Fruit fly (Drosophila melanogaster) whole organism, embryonic: Measurements from ENCODE around the gene spdo.

ENCODE experiments used
- ATbp ChIP-seq: fragments of 200-800 bp; sonication (Bioruptor generic); optimal IDR thresholded peaks from 2 replicates; lab custom pipeline; 2017; ENCODE audit warnings: missing biosample characterization, mild to moderate bottlenecking, missing genetic modification characterization, missing genetic modification reagents
- Atf3 ChIP-seq: fragments of 200-800 bp; sonication (Bioruptor generic); optimal IDR thresholded peaks from 3 replicates; lab custom pipeline; 2016; ENCODE audit warnings: missing biosample characterization, missing genetic modification characterization
- B-H2 ChIP-seq: fragments of 200-800 bp; sonication (Bioruptor generic); optimal IDR thresholded peaks from 2 replicates; lab custom pipeline; 2018; ENCODE audit warnings: missing biosample characterization, mild to moderate bottlenecking, missing genetic modification characterization
- Bdp1 ChIP-seq: fragments of 200-800 bp; sonication (Bioruptor generic); optimal IDR thresholded peaks from 3 replicates; lab custom pipeline; 2016; ENCODE audit warnings: missing biosample characterization, missing genetic modification characterization
- CG10321 ChIP-seq: fragments of 200-800 bp; sonication (Bioruptor generic); IDR thresholded peaks from 2 replicates; pipeline ENCODE4 v1.3.6; 2022; ENCODE audit warnings: missing biosample characterization, missing genetic modification characterization
- CG10979 ChIP-seq: fragments of 200-800 bp; sonication (Bioruptor generic); optimal IDR thresholded peaks from 2 replicates; lab custom pipeline; 2018; ENCODE audit warnings: missing biosample characterization, mild to moderate bottlenecking, missing genetic modification characterization, moderate library complexity
- CG11085 ChIP-seq: fragments of 200-800 bp; sonication (Bioruptor generic); IDR thresholded peaks from 2 replicates; pipeline ENCODE4 v1.3.6; 2022; ENCODE audit warnings: missing biosample characterization, missing genetic modification characterization
- CG11247 ChIP-seq: fragments of 200-800 bp; sonication (Bioruptor generic); IDR thresholded peaks from 2 replicates; pipeline ENCODE4 v1.3.6; 2022; ENCODE audit warnings: missing biosample characterization, missing genetic modification characterization
- CG11696 ChIP-seq: fragments of 200-800 bp; sonication (Bioruptor generic); IDR thresholded peaks from 2 replicates; pipeline ENCODE4 v1.3.6; 2022; ENCODE audit warnings: missing biosample characterization, missing genetic modification characterization
- CG12659 ChIP-seq: fragments of 200-800 bp; sonication (Bioruptor generic); optimal IDR thresholded peaks from 3 replicates; lab custom pipeline; 2017; ENCODE audit warnings: mild to moderate bottlenecking, missing biosample characterization, missing genetic modification reagents, missing genetic modification characterization
- CG13775 ChIP-seq: fragments of 200-800 bp; sonication (Bioruptor generic); optimal IDR thresholded peaks from 3 replicates; lab custom pipeline; 2017; ENCODE audit warnings: missing biosample characterization, mild to moderate bottlenecking, missing genetic modification characterization
- CG14965 ChIP-seq: fragments of 200-800 bp; sonication (Bioruptor generic); optimal IDR thresholded peaks from 2 replicates; lab custom pipeline; 2016; ENCODE audit warnings: missing biosample characterization, missing genetic modification characterization, borderline replicate concordance
- CG15269 ChIP-seq: fragments of 200-800 bp; sonication (Bioruptor generic); optimal IDR thresholded peaks from 2 replicates; lab custom pipeline; 2018; ENCODE audit warnings: missing biosample characterization, mild to moderate bottlenecking, missing genetic modification characterization, moderate library complexity
- CG17359 ChIP-seq: fragments of 200-800 bp; sonication (Bioruptor generic); optimal IDR thresholded peaks from 3 replicates; lab custom pipeline; 2018; ENCODE audit warnings: missing biosample characterization, mild to moderate bottlenecking, missing genetic modification characterization, moderate library complexity
- CG17385 ChIP-seq: fragments of 200-800 bp; sonication (Bioruptor generic); optimal IDR thresholded peaks from 3 replicates; lab custom pipeline; 2018; ENCODE audit warnings: missing biosample characterization, mild to moderate bottlenecking, missing genetic modification characterization
- CG17829 ChIP-seq: fragments of 200-800 bp; optimal IDR thresholded peaks from 2 replicates; lab custom pipeline; 2019; ENCODE audit warnings: missing biosample characterization, mild to moderate bottlenecking, missing genetic modification characterization, moderate library complexity
- CG1832 ChIP-seq: fragments of 200-800 bp; sonication (Bioruptor generic); optimal IDR thresholded peaks from 2 replicates; lab custom pipeline; 2017; ENCODE audit warnings: missing biosample characterization, mild to moderate bottlenecking, missing genetic modification characterization, inconsistent platforms
- CG4424 ChIP-seq: fragments of 200-800 bp; sonication (Bioruptor generic); optimal IDR thresholded peaks from 3 replicates; lab custom pipeline; 2016; ENCODE audit warnings: missing biosample characterization, missing genetic modification characterization
- CG5953 ChIP-seq: fragments of 200-800 bp; sonication (Bioruptor generic); IDR thresholded peaks from 2 replicates; pipeline ENCODE4 v1.3.6; 2022; ENCODE audit warnings: missing biosample characterization, missing genetic modification characterization
- CG6813 ChIP-seq: fragments of 200-800 bp; sonication (Bioruptor generic); optimal IDR thresholded peaks from 2 replicates; lab custom pipeline; 2017; ENCODE audit warnings: missing biosample characterization, missing genetic modification characterization, mild to moderate bottlenecking, moderate library complexity, missing genetic modification reagents
- Dad ChIP-seq: fragments of 200-800 bp; sonication (Bioruptor generic); optimal IDR thresholded peaks from 3 replicates; lab custom pipeline; 2016; ENCODE audit warnings: missing biosample characterization, missing genetic modification characterization
- Dip2 ChIP-seq: fragments of 200-800 bp; sonication (Bioruptor generic); IDR thresholded peaks from 2 replicates; pipeline ENCODE4 v1.3.6; 2022; ENCODE audit warnings: missing biosample characterization, missing genetic modification characterization
- E2f1 ChIP-seq: fragments of 200-800 bp; sonication (Bioruptor generic); IDR thresholded peaks from 2 replicates; pipeline ENCODE4 v1.3.6; 2022; ENCODE audit warnings: missing biosample characterization, missing genetic modification characterization
- ERR ChIP-seq: fragments of 200-800 bp; sonication (Bioruptor generic); optimal IDR thresholded peaks from 2 replicates; lab custom pipeline; 2016; ENCODE audit warnings: missing biosample characterization, missing genetic modification characterization
- Elba2 ChIP-seq: fragments of 200-800 bp; sonication (Bioruptor generic); optimal IDR thresholded peaks from 3 replicates; lab custom pipeline; 2016; ENCODE audit warnings: missing biosample characterization, missing genetic modification characterization
- Fer3 ChIP-seq: fragments of 200-800 bp; sonication (Bioruptor generic); optimal IDR thresholded peaks from 2 replicates; lab custom pipeline; 2018; ENCODE audit warnings: missing biosample characterization, mild to moderate bottlenecking, missing genetic modification characterization, moderate library complexity
- Gug ChIP-seq: fragments of 200-800 bp; sonication (Bioruptor generic); IDR thresholded peaks from 4 replicates; pipeline ENCODE4 v1.3.6; 2022; ENCODE audit warnings: missing biosample characterization, missing genetic modification characterization
- HHEX ChIP-seq: fragments of 200-800 bp; sonication (Bioruptor generic); optimal IDR thresholded peaks from 3 replicates; lab custom pipeline; 2017; ENCODE audit warnings: missing biosample characterization, mild to moderate bottlenecking, missing genetic modification characterization, missing genetic modification reagents
- Hmr ChIP-seq: fragments of 200-800 bp; sonication (Bioruptor generic); optimal IDR thresholded peaks from 3 replicates; lab custom pipeline; 2017; ENCODE audit warnings: mild to moderate bottlenecking, missing biosample characterization, missing genetic modification reagents, missing genetic modification characterization
- Mes4 ChIP-seq: fragments of 200-800 bp; sonication (Bioruptor generic); optimal IDR thresholded peaks from 2 replicates; lab custom pipeline; 2016; ENCODE audit warnings: missing biosample characterization, missing genetic modification characterization
- Nf-YC ChIP-seq: fragments of 200-800 bp; optimal IDR thresholded peaks from 3 replicates; lab custom pipeline; 2019; ENCODE audit warnings: missing biosample characterization, mild to moderate bottlenecking, missing genetic modification characterization, moderate library complexity
- Taf1 ChIP-seq: fragments of 200-800 bp; sonication (Bioruptor generic); IDR thresholded peaks from 2 replicates; pipeline ENCODE4 v1.3.6; 2022; ENCODE audit warnings: missing biosample characterization, missing genetic modification characterization
- Usf ChIP-seq: fragments of 200-800 bp; sonication (Bioruptor generic); optimal IDR thresholded peaks from 2 replicates; lab custom pipeline; 2017; ENCODE audit warnings: missing genotype, missing biosample characterization, missing genetic modification characterization
- aop ChIP-seq: fragments of 200-800 bp; sonication (Bioruptor generic); IDR thresholded peaks from 2 replicates; pipeline ENCODE4 v1.3.6; 2022; ENCODE audit warnings: missing biosample characterization, missing genetic modification characterization
- ap ChIP-seq: fragments of 200-800 bp; sonication (Bioruptor generic); IDR thresholded peaks from 2 replicates; pipeline ENCODE4 v1.3.6; 2022; ENCODE audit warnings: missing biosample characterization, missing genetic modification characterization
- br ChIP-seq: fragments of >200 bp; optimal IDR thresholded peaks from 2 replicates; lab custom pipeline; 2017
- bsh ChIP-seq, 2 experiments: fragments of 200-800 bp; sonication (Bioruptor generic); optimal IDR thresholded peaks; 2 replicates each; lab custom pipeline; 2017 to 2018; ENCODE audit warnings: mild to moderate bottlenecking in 2 of 2, missing biosample characterization in 2 of 2, missing genetic modification characterization in 2 of 2, moderate library complexity in 1 of 2
- cwo ChIP-seq: fragments of 200-800 bp; sonication (Bioruptor generic); optimal IDR thresholded peaks from 3 replicates; lab custom pipeline; 2017; ENCODE audit warnings: missing biosample characterization, missing genetic modification characterization, mild to moderate bottlenecking, moderate library complexity, missing genetic modification reagents
- dmrt11E ChIP-seq: fragments of 200-800 bp; sonication (Bioruptor generic); optimal IDR thresholded peaks from 3 replicates; lab custom pipeline; 2018; ENCODE audit warnings: missing biosample characterization, mild to moderate bottlenecking, missing genetic modification characterization, moderate library complexity
- hkb ChIP-seq, 2 experiments: fragments of 200-800 bp in 1 of 2; fragments of >200 bp in 1 of 2; sonication (Bioruptor generic) in 1 of 2; IDR thresholded peaks in 1 of 2; optimal IDR thresholded peaks in 1 of 2; 2 replicates each; pipeline versions ENCODE4 v1.3.6 to Lab custom; 2017 to 2022; ENCODE audit warnings: missing biosample characterization in 1 of 2, missing genetic modification characterization in 1 of 2
- inv ChIP-seq: fragments of 200-800 bp; sonication (Bioruptor generic); IDR thresholded peaks from 2 replicates; pipeline ENCODE4 v1.3.6; 2022; ENCODE audit warnings: missing biosample characterization, missing genetic modification characterization; ENCODE audit not compliant: partially characterized antibody
- kah ChIP-seq: fragments of 200-800 bp; sonication (Bioruptor generic); optimal IDR thresholded peaks from 2 replicates; lab custom pipeline; 2018; ENCODE audit warnings: missing biosample characterization, mild to moderate bottlenecking, missing genetic modification characterization
- ken ChIP-seq: fragments of 200-800 bp; sonication (Bioruptor generic); IDR thresholded peaks from 3 replicates; pipeline ENCODE4 v1.3.6; 2022; ENCODE audit warnings: missing biosample characterization, missing genetic modification characterization
- klu ChIP-seq: fragments of 200-800 bp; sonication (Bioruptor generic); IDR thresholded peaks from 2 replicates; pipeline ENCODE4 v1.3.6; 2022; ENCODE audit warnings: missing biosample characterization, missing genetic modification characterization
- phol ChIP-seq: fragments of 200-800 bp; sonication (Bioruptor generic); optimal IDR thresholded peaks from 3 replicates; lab custom pipeline; 2018; ENCODE audit warnings: missing biosample characterization, mild to moderate bottlenecking, missing genetic modification characterization, moderate library complexity
- psq ChIP-seq: fragments of 200-800 bp; sonication (Bioruptor generic); optimal IDR thresholded peaks from 2 replicates; lab custom pipeline; 2017; ENCODE audit warnings: missing biosample characterization, missing genetic modification characterization
- sisA ChIP-seq: fragments of 200-800 bp; sonication (Bioruptor generic); IDR thresholded peaks from 2 replicates; pipeline ENCODE4 v1.3.6; 2022; ENCODE audit warnings: missing biosample characterization, missing genetic modification characterization
- tna ChIP-seq: fragments of 200-800 bp; sonication (Bioruptor generic); IDR thresholded peaks from 2 replicates; pipeline ENCODE4 v1.3.6; 2022; ENCODE audit warnings: missing biosample characterization, missing genetic modification characterization; ENCODE audit not compliant: partially characterized antibody
- ttk ChIP-seq: fragments of 200-800 bp; sonication (Bioruptor generic); IDR thresholded peaks from 2 replicates; pipeline ENCODE4 v2.1.2; 2022; ENCODE audit warnings: missing biosample characterization, missing genetic modification characterization
- vvl ChIP-seq: fragments of 200-800 bp; sonication (Bioruptor generic); IDR thresholded peaks from 2 replicates; pipeline ENCODE4 v1.3.6; 2022; ENCODE audit warnings: missing biosample characterization, missing genetic modification characterization
- yki ChIP-seq: fragments of >200 bp; optimal IDR thresholded peaks from 3 replicates; lab custom pipeline; 2018
- zfh2 ChIP-seq: fragments of 200-800 bp; sonication (Bioruptor generic); optimal IDR thresholded peaks from 2 replicates; lab custom pipeline; 2016; ENCODE audit warnings: missing biosample characterization, missing genetic modification characterization

Gene spdo

dm6 chr3R:30489797-30490196 lies 13.3 kb downstream of the spdo start, which contains the start of gene PH4alphaSG2 (continued):
- TF ChIP-seq Dip2 (GFP tag; lab: Robert Waterston, UW) (no peak), CG17829 (tag; lab: Kevin White, UChicago) (no peak), klu (GFP tag; lab: Robert Waterston, UW) (no peak), Fer3 (tag; lab: Kevin White, UChicago) (no peak), ap (GFP tag; lab: Robert Waterston, UW) (no peak), Bdp1 (no peak), CG17385 (GFP tag; lab: Kevin White, UChicago) (no peak), Atf3 (GFP tag; lab: Kevin White, UChicago) (no peak), Usf (GFP tag; lab: Kevin White, UChicago) (no peak), bsh (GFP tag; optimal IDR thresholded peaks at IDR 0.05; lab: Kevin White, UChicago) (peak in 1 of 2 experiments; percentile 17), ATbp (GFP tag; lab: Kevin White, UChicago) (peak; percentile 65), Mes4 (GFP tag; lab: Kevin White, UChicago) (no peak), CG4424 (GFP tag; lab: Kevin White, UChicago) (no peak), CG6813 (GFP tag; lab: Kevin White, UChicago) (peak; percentile 48), CG14965 (no peak), ERR (no peak), cwo (GFP tag; lab: Kevin White, UChicago) (peak; percentile 1), Dad (GFP tag; lab: Kevin White, UChicago) (no peak), ttk (GFP tag; lab: Robert Waterston, UW) (no peak), dmrt11E (no peak), CG5953 (GFP tag; lab: Robert Waterston, UW) (no peak), zfh2 (no peak), yki (lab: Kevin White, UChicago) (no peak), inv (GFP tag; lab: Robert Waterston, UW) (no peak), Gug (GFP tag; lab: Robert Waterston, UW) (no peak), Hmr (peak; percentile 31), E2f1 (no peak), Taf1 (GFP tag; lab: Robert Waterston, UW) (no peak), psq (GFP tag; lab: Kevin White, UChicago) (no peak), CG10979 (tag; lab: Kevin White, UChicago) (no peak), phol (tag; lab: Kevin White, UChicago) (no peak), B-H2 (GFP tag; lab: Kevin White, UChicago) (peak; percentile 19), CG13775 (GFP tag; lab: Kevin White, UChicago) (no peak), CG11696 (GFP tag; lab: Robert Waterston, UW) (no peak), CG15269 (tag; lab: Kevin White, UChicago) (no peak), br (lab: Kevin White, UChicago) (no peak), CG17359 (tag; lab: Kevin White, UChicago) (no peak), Elba2 (GFP tag; lab: Kevin White, UChicago) (no peak), vvl (GFP tag; lab: Robert Waterston, UW) (no peak), ken (GFP tag; lab: Robert Waterston, UW) (no peak), sisA (GFP tag; lab: Robert Waterston, UW) (no peak), CG12659 (no peak), Nf-YC (tag; lab: Kevin White, UChicago) (no peak), HHEX (GFP tag; lab: Kevin White, UChicago) (peak; percentile 5), aop (GFP tag; lab: Robert Waterston, UW) (no peak), tna (GFP tag; lab: Robert Waterston, UW) (no peak), kah (GFP tag; lab: Kevin White, UChicago) (no peak), hkb (optimal IDR thresholded peaks at IDR 0.05; lab: Kevin White, UChicago) (no peak), hkb (GFP tag; IDR thresholded peaks at IDR 0.05; lab: Robert Waterston, UW) (no peak), CG11247 (GFP tag; lab: Robert Waterston, UW) (no peak), CG11085 (GFP tag; lab: Robert Waterston, UW) (no peak), CG1832 (GFP tag; lab: Kevin White, UChicago) (no peak), CG10321 (GFP tag; lab: Robert Waterston, UW) (no peak)
